Worm (Caenorhabditis elegans): Measurements from ENCODE around the gene C47D12.4.

ce11 chrII:11652125-11652524 is 29.4 kb upstream of the C47D12.4 start:
- no peak for TF ChIP-seq nhr-12 (tag; optimal IDR thresholded peaks at IDR 0.05)
- TF ChIP-seq elt-3 (tag; optimal IDR thresholded peaks at IDR 0.05): no peak
- no peak for TF ChIP-seq ama-1 (optimal IDR thresholded peaks at IDR 0.05)
- TF ChIP-seq fos-1 (tag; optimal IDR thresholded peaks at IDR 0.05): no peak
- no peak for TF ChIP-seq peb-1 (tag; optimal IDR thresholded peaks at IDR 0.05)
- TF ChIP-seq nhr-25 (tag; optimal IDR thresholded peaks at IDR 0.05): no peak
- no peak for TF ChIP-seq skn-1 (tag; optimal IDR thresholded peaks at IDR 0.05)
- TF ChIP-seq ceh-82 (tag; optimal IDR thresholded peaks at IDR 0.05): no peak
- TF ChIP-seq lin-13 (GFP tag; optimal IDR thresholded peaks at IDR 0.05): no peak
- no peak for TF ChIP-seq nhr-11 (tag; optimal IDR thresholded peaks at IDR 0.05)
